Fruit fly (Drosophila melanogaster): ENCODE measurements around the gene Or85e.

Gene Or85e

DNA sequence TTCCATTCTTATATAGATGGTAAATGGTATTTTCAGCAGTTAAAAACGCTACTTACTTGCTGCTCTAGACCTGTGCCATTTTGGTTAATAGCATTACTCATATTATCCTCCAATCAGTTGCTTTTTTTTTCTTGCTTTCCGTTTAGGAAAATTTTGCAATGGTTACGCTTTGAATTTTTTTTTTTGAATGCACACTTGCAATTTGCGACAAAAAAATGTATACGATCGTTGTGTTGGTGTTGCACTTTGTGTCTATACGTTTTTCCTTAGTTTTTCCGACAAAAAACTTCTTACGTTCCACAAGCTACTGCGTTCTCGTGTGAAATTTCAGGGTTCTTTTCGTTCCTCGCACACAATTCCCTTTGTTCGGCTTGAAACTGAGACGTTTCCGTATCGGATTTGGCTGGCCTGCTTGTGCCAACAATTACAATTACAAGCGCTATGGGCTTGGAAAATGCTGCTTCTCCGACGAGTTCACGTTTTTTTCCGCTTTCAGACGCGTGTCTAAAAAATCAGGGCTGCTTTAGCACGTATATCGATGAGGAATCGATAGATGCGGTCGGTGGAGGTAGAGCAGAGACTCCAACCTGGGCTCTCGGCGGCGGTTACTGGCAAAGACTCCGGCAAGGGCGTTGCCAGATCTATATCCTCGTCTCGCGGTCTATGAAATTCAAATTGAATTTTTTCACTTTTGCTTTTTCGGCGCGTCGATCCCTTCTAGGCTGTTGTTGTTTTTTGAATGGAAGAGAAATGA, 24.4 kb upstream of the Or85e start (continued):
- TF ChIP-seq CG18262 (tag; optimal IDR thresholded peaks at IDR 0.05) (peak; percentile 6), Usf (GFP tag; optimal IDR thresholded peaks at IDR 0.05) (peak; percentile 19), NC2α (GFP tag; optimal IDR thresholded peaks at IDR 0.05) (peak; percentile 4), ken (GFP tag; IDR thresholded peaks at IDR 0.05) (peak; percentile 77), CG43689 (GFP tag; IDR thresholded peaks at IDR 0.05) (no peak), Pdp1 (GFP tag; optimal IDR thresholded peaks at IDR 0.05) (peak in 1 of 2 experiments; percentile 19), Dek (tag; optimal IDR thresholded peaks at IDR 0.05) (peak; percentile 15), Hand (GFP tag; optimal IDR thresholded peaks at IDR 0.05) (no peak), Myb (GFP tag; optimal IDR thresholded peaks at IDR 0.05) (peak; percentile 93), inv (GFP tag; IDR thresholded peaks at IDR 0.05; ENCODE audit: partially characterized antibody) (peak; percentile 87), CG1529 (GFP tag; optimal IDR thresholded peaks at IDR 0.05) (no peak), dimm (GFP tag; IDR thresholded peaks at IDR 0.05) (no peak), Sox102F (GFP tag; optimal IDR thresholded peaks at IDR 0.05) (no peak), CG7928 (GFP tag; optimal IDR thresholded peaks at IDR 0.05) (peak; percentile 87), otp (GFP tag; IDR thresholded peaks at IDR 0.05) (no peak; the same call in 2 of the 3 replicates), ro (GFP tag; IDR thresholded peaks at IDR 0.05) (no peak), CG5245 (GFP tag; optimal IDR thresholded peaks at IDR 0.05) (peak; percentile 43), kni (GFP tag; optimal IDR thresholded peaks at IDR 0.05) (no peak), CG34376 (GFP tag; optimal IDR thresholded peaks at IDR 0.05) (peak; percentile 57), CG1233 (GFP tag; optimal IDR thresholded peaks at IDR 0.05) (peak; percentile 17), CG17568 (GFP tag; optimal IDR thresholded peaks at IDR 0.05) (no peak), unc-4 (GFP tag; IDR thresholded peaks at IDR 0.05; ENCODE audit: partially characterized antibody) (peak; percentile 89), Nf-YA (GFP tag; IDR thresholded peaks at IDR 0.05) (no peak), Atf3 (GFP tag; optimal IDR thresholded peaks at IDR 0.05) (no peak), Dbx (GFP tag; IDR thresholded peaks at IDR 0.05) (peak; percentile 80; the same call in 2 of the 3 replicates), CG18011 (GFP tag; optimal IDR thresholded peaks at IDR 0.05) (peak; percentile 22), mirr (GFP tag; optimal IDR thresholded peaks at IDR 0.05) (peak; percentile 29), zen2 (GFP tag; IDR thresholded peaks at IDR 0.05; ENCODE audit: partially characterized antibody) (peak; percentile 68; the same call in 2 of the 3 replicates), CG8089 (GFP tag; optimal IDR thresholded peaks at IDR 0.05) (no peak), CG6654 (GFP tag; optimal IDR thresholded peaks at IDR 0.05) (no peak), kay (GFP tag; optimal IDR thresholded peaks at IDR 0.05) (no peak), B-H2 (GFP tag; optimal IDR thresholded peaks at IDR 0.05) (peak; percentile 67), bigmax (GFP tag; optimal IDR thresholded peaks at IDR 0.05) (peak; percentile 47), Atf-2 (GFP tag; optimal IDR thresholded peaks at IDR 0.05) (no peak), slp2 (GFP tag; optimal IDR thresholded peaks at IDR 0.05) (peak; percentile 0), CG11723 (GFP tag; optimal IDR thresholded peaks at IDR 0.05) (peak; percentile 32), CG7839 (tag; optimal IDR thresholded peaks at IDR 0.05) (peak; percentile 32), HmgD (GFP tag; optimal IDR thresholded peaks at IDR 0.05) (peak; percentile 95), Dip3 (GFP tag; optimal IDR thresholded peaks at IDR 0.05) (peak; percentile 27), Max (GFP tag; optimal IDR thresholded peaks at IDR 0.05) (peak; percentile 76), eyg (GFP tag; optimal IDR thresholded peaks at IDR 0.05) (peak; percentile 25), CG1792 (GFP tag; optimal IDR thresholded peaks at IDR 0.05) (no peak), crc (GFP tag; optimal IDR thresholded peaks at IDR 0.05) (no peak), bcd (GFP tag; optimal IDR thresholded peaks at IDR 0.05) (peak; percentile 45), amos (GFP tag; IDR thresholded peaks at IDR 0.05; ENCODE audit: partially characterized antibody) (peak; percentile 96), CG9817 (tag; optimal IDR thresholded peaks at IDR 0.05) (peak; percentile 48), Blimp-1 (GFP tag; optimal IDR thresholded peaks at IDR 0.05) (peak; percentile 86), ci (GFP tag; IDR thresholded peaks at IDR 0.05) (peak; percentile 71; the same call in 1 of the 3 replicates), CG4820 (GFP tag; optimal IDR thresholded peaks at IDR 0.05) (no peak)

Data from whole organism, embryonic.